Worm (Caenorhabditis elegans): ENCODE measurements around the gene haf-7.

- TF ChIP-seq hmg-1.2 (GFP tag; IDR thresholded peaks at IDR 0.05) (no peak), ztf-6 (GFP tag; IDR thresholded peaks at IDR 0.05) (no peak), rec-8 (tag; optimal IDR thresholded peaks at IDR 0.05) (no peak), B0035.1 (tag; optimal IDR thresholded peaks at IDR 0.05) (no peak), pha-4 (tag; optimal IDR thresholded peaks at IDR 0.05) (no peak)
Observed at ce11 chrV:14781130-14781529, 8.1 kb downstream of the haf-7 start, which contains the start of gene Y50E8A.11.
